Worm (Caenorhabditis elegans): ENCODE results near the gene cyp-13A11.
A peak's percentile ranks its signal among the peaks of the same experiment; 100 is the strongest.

The cyp-13A11 gene

ce11 chrIII:13020741-13021140 lies at the start of gene cyp-13A11:
Gene cyp-13A11, plus strand, starts transcription at chrIII:13021006.
- no peak for TF ChIP-seq W03F9.2 (tag; optimal IDR thresholded peaks at IDR 0.05)

ce11 chrIII:12971828-12972379 lies 48.9 kb upstream of the cyp-13A11 start:
- TF ChIP-seq dao-5 (tag; optimal IDR thresholded peaks at IDR 0.05) = no peak
- no peak for TF ChIP-seq him-1 (tag; optimal IDR thresholded peaks at IDR 0.05)
- peak; percentile 10 for TF ChIP-seq W03F9.2 (tag; optimal IDR thresholded peaks at IDR 0.05)

- TF ChIP-seq W03F9.2 (tag; optimal IDR thresholded peaks at IDR 0.05) (no peak), him-1 (tag; optimal IDR thresholded peaks at IDR 0.05) (no peak)
These were observed 48.4 kb upstream of the cyp-13A11 start, which contains the start of gene bckd-1A for ce11 chrIII:12972398-12972797. Gene bckd-1A, minus strand, starts transcription at chrIII:12972498.

- TF ChIP-seq him-1 (tag; optimal IDR thresholded peaks at IDR 0.05) (no peak), dao-5 (tag; optimal IDR thresholded peaks at IDR 0.05) (no peak), W03F9.2 (tag; optimal IDR thresholded peaks at IDR 0.05) (no peak)
These were observed 43.2 kb upstream of the cyp-13A11 start, which contains the start of gene ZK1010.2 for ce11 chrIII:12977559-12977958. Gene ZK1010.2, minus strand, starts transcription at chrIII:12977862.

- peak; percentile 78 for TF ChIP-seq W03F9.2 (tag; optimal IDR thresholded peaks at IDR 0.05)
- no peak for TF ChIP-seq dao-5 (tag; optimal IDR thresholded peaks at IDR 0.05)
- TF ChIP-seq him-1 (tag; optimal IDR thresholded peaks at IDR 0.05) = peak; percentile 59
These were observed 42.2 kb upstream of the cyp-13A11 start, which contains the start of the genes ubq-2 and frg-1 for ce11 chrIII:12978473-12979174. Gene ubq-2, minus strand, starts transcription at chrIII:12978523. Gene frg-1, plus strand, starts transcription at chrIII:12979162.

- TF ChIP-seq dao-5 (tag; optimal IDR thresholded peaks at IDR 0.05) (no peak), W03F9.2 (tag; optimal IDR thresholded peaks at IDR 0.05) (no peak)
These were observed 40.0 kb upstream of the cyp-13A11 start, which contains the start of gene ZK1010.4 for ce11 chrIII:12980770-12981169. Gene ZK1010.4, plus strand, starts transcription at chrIII:12981070.

- TF ChIP-seq him-1 (tag; optimal IDR thresholded peaks at IDR 0.05) (no peak), W03F9.2 (tag; optimal IDR thresholded peaks at IDR 0.05) (no peak), dao-5 (tag; optimal IDR thresholded peaks at IDR 0.05) (no peak)
These were observed 33.4 kb upstream of the cyp-13A11 start, which contains the start of gene ZK1010.5 for ce11 chrIII:12987418-12987817. Gene ZK1010.5, minus strand, starts transcription at chrIII:12987518.

ce11 chrIII:12990997-12991396 lies 29.8 kb upstream of the cyp-13A11 start, which contains the start of gene ZK1010.12:
Gene ZK1010.12, plus strand, starts transcription at chrIII:12991297.
- no peak for TF ChIP-seq W03F9.2 (tag; optimal IDR thresholded peaks at IDR 0.05)
- TF ChIP-seq dao-5 (tag; optimal IDR thresholded peaks at IDR 0.05) = no peak
- no peak for TF ChIP-seq him-1 (tag; optimal IDR thresholded peaks at IDR 0.05)

ce11 chrIII:12993055-12993454 lies 27.8 kb upstream of the cyp-13A11 start:
- TF ChIP-seq W03F9.2 (tag; optimal IDR thresholded peaks at IDR 0.05) (no peak), dao-5 (tag; optimal IDR thresholded peaks at IDR 0.05) (no peak), him-1 (tag; optimal IDR thresholded peaks at IDR 0.05) (no peak)

ce11 chrIII:12993607-12994006 lies 27.2 kb upstream of the cyp-13A11 start, which contains the start of gene col-97:
Gene col-97, minus strand, starts transcription at chrIII:12993707.
- TF ChIP-seq him-1 (tag; optimal IDR thresholded peaks at IDR 0.05) = no peak
- TF ChIP-seq dao-5 (tag; optimal IDR thresholded peaks at IDR 0.05) = no peak
- no peak for TF ChIP-seq W03F9.2 (tag; optimal IDR thresholded peaks at IDR 0.05)

- TF ChIP-seq dao-5 (tag; optimal IDR thresholded peaks at IDR 0.05) (no peak), W03F9.2 (tag; optimal IDR thresholded peaks at IDR 0.05) (no peak), him-1 (tag; optimal IDR thresholded peaks at IDR 0.05) (no peak)
These were observed 22.6 kb upstream of the cyp-13A11 start for ce11 chrIII:12998252-12998651.

ce11 chrIII:13000457-13000856 lies 20.3 kb upstream of the cyp-13A11 start, which contains the start of gene ZK1010.8:
Gene ZK1010.8, minus strand, starts transcription at chrIII:13000670.
- TF ChIP-seq W03F9.2 (tag; optimal IDR thresholded peaks at IDR 0.05) = no peak

ce11 chrIII:13002098-13002497 lies 18.7 kb upstream of the cyp-13A11 start, which contains the start of gene ZK1010.10:
Gene ZK1010.10, plus strand, starts transcription at chrIII:13002383.
- TF ChIP-seq him-1 (tag; optimal IDR thresholded peaks at IDR 0.05) = no peak
- TF ChIP-seq dao-5 (tag; optimal IDR thresholded peaks at IDR 0.05) = no peak
- TF ChIP-seq W03F9.2 (tag; optimal IDR thresholded peaks at IDR 0.05) = no peak

ce11 chrIII:13004316-13004715 lies 16.5 kb upstream of the cyp-13A11 start:
- no peak for TF ChIP-seq W03F9.2 (tag; optimal IDR thresholded peaks at IDR 0.05)
- TF ChIP-seq him-1 (tag; optimal IDR thresholded peaks at IDR 0.05) = no peak
- no peak for TF ChIP-seq dao-5 (tag; optimal IDR thresholded peaks at IDR 0.05)
